Worm (Caenorhabditis elegans) whole organism, L1 larva: ENCODE measurements around the gene hpo-26.

ENCODE experiments used
- C34B4.2 ChIP-seq: sonication (generic microtip); optimal IDR thresholded peaks from 2 replicates; lab custom pipeline; 2017; ENCODE audit warnings: mild to moderate bottlenecking, missing genetic modification characterization, missing compliant biosample characterization
- alr-1 ChIP-seq: fragments of 200-800 bp; sonication (Bioruptor generic); optimal IDR thresholded peaks from 2 replicates; lab custom pipeline; 2018; ENCODE audit warnings: borderline replicate concordance, mild to moderate bottlenecking, missing genetic modification characterization, missing compliant biosample characterization
- aly-2 ChIP-seq: fragments of 150-350 bp; optimal IDR thresholded peaks from 2 replicates; lab custom pipeline; 2014; ENCODE audit warnings: missing biosample characterization, missing genetic modification characterization
- ceh-63 ChIP-seq: fragments of 200-800 bp; sonication (Bioruptor generic); optimal IDR thresholded peaks from 2 replicates; lab custom pipeline; 2018; ENCODE audit warnings: mild to moderate bottlenecking, missing genetic modification characterization, missing compliant biosample characterization
- ceh-8 ChIP-seq: fragments of 200-800 bp; sonication (Bioruptor generic); optimal IDR thresholded peaks from 2 replicates; lab custom pipeline; 2018; ENCODE audit warnings: mild to moderate bottlenecking, missing genetic modification characterization, moderate library complexity, missing compliant biosample characterization
- ceh-88 ChIP-seq: fragments of 200-800 bp; sonication (Bioruptor generic); IDR thresholded peaks from 2 replicates; pipeline ENCODE4 v1.3.6; 2022; ENCODE audit warnings: missing genetic modification characterization, missing compliant biosample characterization
- efl-1 ChIP-seq, 4 experiments: fragments of 150-350 bp; optimal IDR thresholded peaks in 3 of 4; peaks in 1 of 4; 1 replicate in 1 of 4; 2 replicates in 3 of 4; lab custom pipeline; 2014; ENCODE audit warnings: missing biosample characterization in 2 of 4, missing genetic modification characterization in 2 of 4, missing genetic modification reagents in 2 of 4
- efl-3 ChIP-seq: fragments of 200-800 bp; sonication (Bioruptor generic); optimal IDR thresholded peaks from 2 replicates; lab custom pipeline; 2018; ENCODE audit warnings: mild to moderate bottlenecking, missing genetic modification characterization, missing compliant biosample characterization
- elt-2 ChIP-seq: sonication (generic microtip); optimal IDR thresholded peaks from 2 replicates; lab custom pipeline; 2016; ENCODE audit warnings: missing genetic modification characterization, mild to moderate bottlenecking, inconsistent platforms, missing compliant biosample characterization, missing genetic modification reagents
- elt-3 ChIP-seq, 6 experiments: fragments of 150-350 bp in 1 of 6; sonication (generic microtip); optimal IDR thresholded peaks; 2 replicates each; lab custom pipeline; 2017 to 2018; ENCODE audit warnings: missing biosample characterization in 6 of 6, missing genetic modification characterization in 6 of 6, inconsistent platforms in 1 of 6
- fkh-10 ChIP-seq: sonication (generic microtip); optimal IDR thresholded peaks from 2 replicates; lab custom pipeline; 2017; ENCODE audit warnings: missing biosample characterization, missing genetic modification reagents, missing genetic modification characterization
- fos-1 ChIP-seq: fragments of 150-350 bp; optimal IDR thresholded peaks from 2 replicates; lab custom pipeline; 2014; ENCODE audit warnings: missing biosample characterization, missing genetic modification characterization
- grh-1 ChIP-seq: fragments of 200-800 bp; sonication (Bioruptor generic); IDR thresholded peaks from 2 replicates; pipeline ENCODE4 v1.3.6; 2022; ENCODE audit warnings: missing genetic modification reagents, missing genetic modification characterization, missing compliant biosample characterization
- irx-1 ChIP-seq: sonication (generic microtip); optimal IDR thresholded peaks from 2 replicates; lab custom pipeline; 2016; ENCODE audit warnings: missing genetic modification characterization, missing compliant biosample characterization
- lin-13 ChIP-seq: fragments of 150-350 bp; optimal IDR thresholded peaks from 2 replicates; lab custom pipeline; 2014; ENCODE audit warnings: missing biosample characterization, missing genetic modification reagents, missing genetic modification characterization
- lin-14 ChIP-seq: fragments of 200-800 bp; sonication (Bioruptor generic); optimal IDR thresholded peaks from 2 replicates; lab custom pipeline; 2018; ENCODE audit warnings: mild to moderate bottlenecking, missing genetic modification characterization, moderate library complexity, missing compliant biosample characterization
- lin-35 ChIP-seq, 2 experiments: fragments of 150-350 bp; optimal IDR thresholded peaks; 2 replicates each; lab custom pipeline; 2014; ENCODE audit warnings: missing biosample characterization in 2 of 2, missing genetic modification characterization in 2 of 2, missing genetic modification reagents in 2 of 2
- lsy-2 ChIP-seq, 2 experiments: fragments of 150-350 bp; optimal IDR thresholded peaks; 2 replicates each; lab custom pipeline; 2014; ENCODE audit warnings: missing biosample characterization in 2 of 2, missing genetic modification characterization in 2 of 2
- mab-9 ChIP-seq: fragments of 200-800 bp; sonication (Bioruptor generic); IDR thresholded peaks from 2 replicates; pipeline ENCODE4 v1.3.6; 2022; ENCODE audit warnings: missing genetic modification reagents, missing genetic modification characterization, missing compliant biosample characterization
- mdl-1 ChIP-seq, 2 experiments: fragments of 150-350 bp; optimal IDR thresholded peaks; 2 replicates each; lab custom pipeline; 2014 to 2017; ENCODE audit warnings: missing biosample characterization in 2 of 2, missing genetic modification characterization in 2 of 2, inconsistent platforms in 1 of 2
- nhr-19 ChIP-seq: fragments of 200-800 bp; sonication (Bioruptor generic); conservative IDR thresholded peaks from 2 replicates; pipeline ENCODE4 v1.3.6; 2022; ENCODE audit warnings: missing genetic modification characterization, missing compliant biosample characterization
- nhr-20 ChIP-seq: sonication (generic microtip); optimal IDR thresholded peaks from 2 replicates; lab custom pipeline; 2016; ENCODE audit warnings: mild to moderate bottlenecking, missing genetic modification characterization, missing compliant biosample characterization
- nhr-47 ChIP-seq: sonication (generic microtip); optimal IDR thresholded peaks from 2 replicates; lab custom pipeline; 2016; ENCODE audit warnings: mild to moderate bottlenecking, missing genetic modification characterization, moderate library complexity, missing compliant biosample characterization
- nhr-71 ChIP-seq: sonication (generic microtip); optimal IDR thresholded peaks from 2 replicates; lab custom pipeline; 2016; ENCODE audit warnings: mild to moderate bottlenecking, missing genetic modification characterization, moderate library complexity, missing compliant biosample characterization
- nhr-76 ChIP-seq: sonication (generic microtip); optimal IDR thresholded peaks from 2 replicates; lab custom pipeline; 2017; ENCODE audit warnings: missing biosample characterization, missing genetic modification characterization
- nhr-90 ChIP-seq: sonication (generic microtip); optimal IDR thresholded peaks from 2 replicates; lab custom pipeline; 2016; ENCODE audit warnings: mild to moderate bottlenecking, missing genetic modification characterization, missing compliant biosample characterization; ENCODE audit not compliant: poor library complexity
- pag-3 ChIP-seq: sonication (generic microtip); optimal IDR thresholded peaks from 2 replicates; lab custom pipeline; 2017; ENCODE audit warnings: missing genetic modification characterization, mild to moderate bottlenecking, missing compliant biosample characterization, antibody characterized with exemption, borderline replicate concordance; ENCODE audit not compliant: insufficient read depth
- snpc-4 ChIP-seq: fragments of 150-350 bp; optimal IDR thresholded peaks from 2 replicates; lab custom pipeline; 2014; ENCODE audit warnings: missing biosample characterization, missing genetic modification characterization
- sox-4 ChIP-seq: sonication (generic microtip); optimal IDR thresholded peaks from 2 replicates; lab custom pipeline; 2016; ENCODE audit warnings: missing genetic modification characterization, missing compliant biosample characterization
- sup-37 ChIP-seq: fragments of 200-800 bp; sonication (Bioruptor generic); optimal IDR thresholded peaks from 2 replicates; lab custom pipeline; 2018; ENCODE audit warnings: mild to moderate bottlenecking, missing genetic modification characterization, missing compliant biosample characterization
- tbx-2 ChIP-seq: sonication (generic microtip); optimal IDR thresholded peaks from 2 replicates; lab custom pipeline; 2016; ENCODE audit warnings: missing genetic modification characterization, missing compliant biosample characterization
- unc-30 ChIP-seq: sonication (generic microtip); optimal IDR thresholded peaks from 2 replicates; lab custom pipeline; 2017; ENCODE audit warnings: missing biosample characterization, missing genetic modification characterization
- unc-86 ChIP-seq: sonication (generic microtip); optimal IDR thresholded peaks from 2 replicates; lab custom pipeline; 2016; ENCODE audit warnings: missing genetic modification characterization, missing compliant biosample characterization
- unc-98 ChIP-seq: fragments of 200-800 bp; sonication (Bioruptor generic); IDR thresholded peaks from 2 replicates; pipeline ENCODE4 v1.3.6; 2022; ENCODE audit warnings: missing genetic modification characterization, missing compliant biosample characterization
- xbp-1 ChIP-seq: sonication (generic microtip); optimal IDR thresholded peaks from 2 replicates; lab custom pipeline; 2016; ENCODE audit warnings: missing genetic modification characterization, missing compliant biosample characterization
- zip-4 ChIP-seq: fragments of 200-800 bp; sonication (Bioruptor generic); optimal IDR thresholded peaks from 2 replicates; lab custom pipeline; 2018; ENCODE audit warnings: mild to moderate bottlenecking, missing genetic modification characterization, moderate library complexity, missing compliant biosample characterization

The hpo-26 gene

ce11 chrV:6575406-6576130, 42.7 kb upstream of the hpo-26 start, which contains the start of gene fut-2:
Gene fut-2 (minus strand): TSS chrV:6575890.
- TF ChIP-seq nhr-19 (GFP tag; lab: Robert Waterston, UW) (no peak), ceh-8 (GFP tag; lab: Kevin White, UChicago) (no peak), lin-35 (GFP tag; optimal IDR thresholded peaks at IDR 0.05; lab: Kevin White, UChicago) (peak in 1 of 2 experiments; percentile 12), nhr-20 (no peak), mdl-1 (tag; optimal IDR thresholded peaks at IDR 0.05; lab: Kevin White, UChicago) (no peak), sup-37 (GFP tag; lab: Kevin White, UChicago) (no peak), tbx-2 (tag; lab: Kevin White, UChicago) (no peak), nhr-47 (no peak), elt-3 (tag; optimal IDR thresholded peaks at IDR 0.05; lab: Kevin White, UChicago) (no peak), nhr-71 (tag; lab: Kevin White, UChicago) (no peak), zip-4 (no peak), sox-4 (tag; lab: Kevin White, UChicago) (no peak), ceh-88 (GFP tag; lab: Robert Waterston, UW) (no peak), fos-1 (tag; lab: Kevin White, UChicago) (no peak), nhr-90 (tag; lab: Kevin White, UChicago) (no peak), unc-30 (no peak), efl-1 (optimal IDR thresholded peaks at IDR 0.05; lab: Kevin White, UChicago) (no peak), efl-1 (GFP tag; optimal IDR thresholded peaks at IDR 0.05 in 1 of 2; lab: Kevin White, UChicago) (peak in 1 of 2 experiments; percentile 28), elt-2 (tag; lab: Kevin White, UChicago) (peak; percentile 85)

ce11 chrV:6565851-6566386, 33.1 kb upstream of the hpo-26 start, which contains the start of gene K04A8.1:
Gene K04A8.1 (plus strand): TSS chrV:6566336.
- peak; percentile 4 for TF ChIP-seq elt-2 (tag; lab: Kevin White, UChicago)
- TF ChIP-seq lin-14 (GFP tag; lab: Kevin White, UChicago), result no peak
- TF ChIP-seq, all 84 proteins: peak for 1

DNA sequence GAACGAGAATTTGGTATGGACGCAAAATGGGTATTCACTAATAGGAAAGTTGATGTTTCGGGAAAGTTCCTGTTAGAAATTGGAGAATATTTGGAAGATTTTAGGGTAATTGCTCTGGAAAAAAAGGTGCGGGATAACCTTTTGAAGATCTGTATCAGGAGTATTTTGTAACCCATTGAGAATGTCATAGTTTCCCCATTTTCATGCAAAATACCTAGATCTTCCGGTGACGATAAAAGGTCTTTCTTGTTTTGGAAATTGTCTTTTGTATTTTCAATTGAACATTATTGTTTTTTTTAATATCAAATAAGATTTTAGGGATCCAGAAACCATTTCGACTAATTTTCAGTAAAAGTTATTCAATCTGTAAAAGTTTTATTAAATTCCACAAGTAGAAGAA, 28.7 kb upstream of the hpo-26 start, which contains the start of gene spp-19:
TSS of gene spp-19 (minus strand) at position 101 of the 400 bp plus-strand sequence.
- no peak for TF ChIP-seq mab-9 (GFP tag; lab: Robert Waterston, UW)
- TF ChIP-seq alr-1, result no peak
- no peak for TF ChIP-seq lsy-2 (tag; optimal IDR thresholded peaks at IDR 0.05; lab: Kevin White, UChicago)
- TF ChIP-seq pag-3 (tag; lab: Kevin White, UChicago), result no peak
- TF ChIP-seq fos-1 (tag; lab: Kevin White, UChicago), result no peak
- TF ChIP-seq lin-13 (GFP tag; lab: Kevin White, UChicago), result no peak
- TF ChIP-seq ceh-63 (GFP tag; lab: Kevin White, UChicago), result no peak
- TF ChIP-seq nhr-76 (tag; lab: Kevin White, UChicago), result no peak
- TF ChIP-seq mdl-1 (tag; optimal IDR thresholded peaks at IDR 0.05; lab: Kevin White, UChicago), result no peak

- peak; percentile 18 for TF ChIP-seq nhr-90 (tag; lab: Kevin White, UChicago)
- no peak for TF ChIP-seq mdl-1 (tag; optimal IDR thresholded peaks at IDR 0.05; lab: Kevin White, UChicago)
Measured at ce11 chrV:6559585-6559984, 26.7 kb upstream of the hpo-26 start.

DNA sequence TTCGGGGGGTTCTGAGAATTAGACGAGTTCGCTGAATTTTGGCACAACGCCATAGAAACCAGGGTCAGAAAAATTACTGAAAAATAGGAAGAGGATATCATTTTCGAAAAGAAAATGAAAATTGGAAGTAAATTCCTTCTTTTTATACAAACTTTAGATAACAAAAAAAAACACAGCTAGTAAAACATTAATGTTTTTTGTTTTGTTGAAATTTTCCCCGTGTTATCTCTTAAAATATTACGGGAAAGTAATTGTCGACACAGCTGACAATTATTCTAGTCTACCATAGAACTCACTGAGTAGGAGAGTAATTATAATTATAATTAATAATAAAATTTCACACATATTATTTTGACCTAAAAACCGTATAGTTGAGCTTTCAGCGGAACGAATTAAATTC, 26.2 kb upstream of the hpo-26 start, which contains the start of gene spp-26:
TSS of gene spp-26 (minus strand) at position 101 of the 400 bp plus-strand sequence.
- TF ChIP-seq C34B4.2 (tag; lab: Kevin White, UChicago), result no peak
- TF ChIP-seq fkh-10 (GFP tag; lab: Kevin White, UChicago), result no peak
- no peak for TF ChIP-seq nhr-19 (GFP tag; lab: Robert Waterston, UW)
- no peak for TF ChIP-seq efl-1 (optimal IDR thresholded peaks at IDR 0.05; lab: Kevin White, UChicago)
- TF ChIP-seq efl-1 (GFP tag; optimal IDR thresholded peaks at IDR 0.05 in 1 of 2; lab: Kevin White, UChicago), result no peak
- TF ChIP-seq unc-86, result no peak
- TF ChIP-seq xbp-1, result no peak
- no peak for TF ChIP-seq aly-2 (tag; lab: Kevin White, UChicago)
- no peak for TF ChIP-seq irx-1 (tag; lab: Kevin White, UChicago)
- TF ChIP-seq efl-3 (GFP tag; lab: Kevin White, UChicago), result no peak
- TF ChIP-seq unc-98 (GFP tag; lab: Robert Waterston, UW), result no peak
- TF ChIP-seq pag-3 (tag; lab: Kevin White, UChicago), result no peak
- TF ChIP-seq snpc-4 (tag; lab: Kevin White, UChicago), result no peak
- TF ChIP-seq grh-1, result no peak
- no peak for TF ChIP-seq lin-13 (GFP tag; lab: Kevin White, UChicago)
